Fruit fly (Drosophila melanogaster) whole organism, embryonic: Measurements from ENCODE around the gene Dhpr.

Source experiments
- CG10209 ChIP-seq: fragments of 200-800 bp; sonication (Bioruptor generic); optimal IDR thresholded peaks from 3 replicates; lab custom pipeline; 2017; ENCODE audit warnings: missing biosample characterization, mild to moderate bottlenecking, missing genetic modification characterization, missing genetic modification reagents
- CG10543 ChIP-seq: fragments of 200-800 bp; sonication (Bioruptor generic); optimal IDR thresholded peaks from 3 replicates; lab custom pipeline; 2017; ENCODE audit warnings: missing biosample characterization, mild to moderate bottlenecking, missing genetic modification characterization, moderate library complexity
- CG11247 ChIP-seq: fragments of 200-800 bp; sonication (Bioruptor generic); IDR thresholded peaks from 2 replicates; pipeline ENCODE4 v1.3.6; 2022; ENCODE audit warnings: missing biosample characterization, missing genetic modification characterization
- CG12071 ChIP-seq: fragments of 200-800 bp; sonication (Bioruptor generic); optimal IDR thresholded peaks from 3 replicates; lab custom pipeline; 2018; ENCODE audit warnings: missing biosample characterization, mild to moderate bottlenecking, missing genetic modification characterization
- CG16779 ChIP-seq: fragments of 200-800 bp; sonication (Bioruptor generic); IDR thresholded peaks from 2 replicates; pipeline ENCODE4 v1.3.6; 2022; ENCODE audit warnings: missing biosample characterization, missing genetic modification characterization
- CG16813 ChIP-seq: fragments of 200-800 bp; sonication (Bioruptor generic); IDR thresholded peaks from 3 replicates; pipeline ENCODE4 v1.3.6; 2022; ENCODE audit warnings: missing biosample characterization, missing genetic modification characterization; ENCODE audit not compliant: partially characterized antibody
- CG18011 ChIP-seq: fragments of 200-800 bp; sonication (Bioruptor generic); optimal IDR thresholded peaks from 2 replicates; lab custom pipeline; 2017; ENCODE audit warnings: missing biosample characterization, missing genetic modification characterization, mild to moderate bottlenecking, moderate library complexity, missing genotype
- CG3163 ChIP-seq: fragments of 200-800 bp; sonication (Bioruptor generic); optimal IDR thresholded peaks from 3 replicates; lab custom pipeline; 2016; ENCODE audit warnings: missing biosample characterization, missing genetic modification characterization
- CG32532 ChIP-seq: fragments of 200-800 bp; sonication (Bioruptor generic); IDR thresholded peaks from 2 replicates; pipeline ENCODE4 v1.3.6; 2022; ENCODE audit warnings: missing biosample characterization, missing genetic modification characterization
- CG34376 ChIP-seq: fragments of 200-800 bp; sonication (Bioruptor generic); optimal IDR thresholded peaks from 2 replicates; lab custom pipeline; 2018; ENCODE audit warnings: missing biosample characterization, mild to moderate bottlenecking, missing genetic modification characterization
- CG3847 ChIP-seq: fragments of 200-800 bp; sonication (Bioruptor generic); IDR thresholded peaks from 2 replicates; pipeline ENCODE4 v1.3.6; 2022; ENCODE audit warnings: missing biosample characterization, missing genetic modification characterization
- CG6654 ChIP-seq: fragments of 200-800 bp; sonication (Bioruptor generic); optimal IDR thresholded peaks from 2 replicates; lab custom pipeline; 2017; ENCODE audit warnings: missing biosample characterization, mild to moderate bottlenecking, missing genetic modification characterization
- CG7357 ChIP-seq: fragments of 200-800 bp; sonication (Bioruptor generic); IDR thresholded peaks from 3 replicates; pipeline ENCODE4 v1.3.6; 2022; ENCODE audit warnings: missing biosample characterization, missing genetic modification characterization
- CG7556 ChIP-seq: fragments of 200-800 bp; sonication (Bioruptor generic); optimal IDR thresholded peaks from 2 replicates; lab custom pipeline; 2017; ENCODE audit warnings: missing biosample characterization, mild to moderate bottlenecking, missing genetic modification characterization
- CG9437 ChIP-seq: fragments of 200-800 bp; sonication (Bioruptor generic); optimal IDR thresholded peaks from 2 replicates; lab custom pipeline; 2018; ENCODE audit warnings: missing biosample characterization, mild to moderate bottlenecking, missing genetic modification characterization
- CG9727 ChIP-seq: fragments of 200-800 bp; sonication (Bioruptor generic); optimal IDR thresholded peaks from 3 replicates; lab custom pipeline; 2017; ENCODE audit warnings: missing biosample characterization, mild to moderate bottlenecking, missing genetic modification characterization
- CG9797 ChIP-seq: fragments of 200-800 bp; sonication (Bioruptor generic); optimal IDR thresholded peaks from 3 replicates; lab custom pipeline; 2018; ENCODE audit warnings: missing biosample characterization, mild to moderate bottlenecking, missing genetic modification characterization
- D19A ChIP-seq: fragments of 200-800 bp; optimal IDR thresholded peaks from 3 replicates; lab custom pipeline; 2019; ENCODE audit warnings: missing biosample characterization, mild to moderate bottlenecking, missing genetic modification characterization, moderate library complexity
- Deaf1 ChIP-seq: fragments of 200-800 bp; optimal IDR thresholded peaks from 3 replicates; lab custom pipeline; 2019; ENCODE audit warnings: missing biosample characterization, mild to moderate bottlenecking, missing genetic modification characterization, moderate library complexity
- Dfd ChIP-seq, 2 experiments: fragments of >200 bp; optimal IDR thresholded peaks; 2 replicates each; lab custom pipeline; 2017; ENCODE audit warnings: missing biosample characterization in 2 of 2, missing genetic modification characterization in 2 of 2
- Dip2 ChIP-seq: fragments of 200-800 bp; sonication (Bioruptor generic); IDR thresholded peaks from 2 replicates; pipeline ENCODE4 v1.3.6; 2022; ENCODE audit warnings: missing biosample characterization, missing genetic modification characterization
- Fer2 ChIP-seq: fragments of 200-800 bp; sonication (Bioruptor generic); optimal IDR thresholded peaks from 2 replicates; lab custom pipeline; 2018; ENCODE audit warnings: missing biosample characterization, mild to moderate bottlenecking, missing genetic modification characterization, moderate library complexity
- Gug ChIP-seq: fragments of 200-800 bp; sonication (Bioruptor generic); IDR thresholded peaks from 4 replicates; pipeline ENCODE4 v1.3.6; 2022; ENCODE audit warnings: missing biosample characterization, missing genetic modification characterization
- Hand ChIP-seq: fragments of 200-800 bp; sonication (Bioruptor generic); optimal IDR thresholded peaks from 2 replicates; lab custom pipeline; 2017; ENCODE audit warnings: mild to moderate bottlenecking, missing biosample characterization, missing genetic modification reagents, missing genetic modification characterization
- Hey ChIP-seq: fragments of 200-800 bp; sonication (Bioruptor generic); optimal IDR thresholded peaks from 3 replicates; lab custom pipeline; 2018; ENCODE audit warnings: missing biosample characterization, mild to moderate bottlenecking, missing genetic modification characterization
- Myb ChIP-seq: fragments of 200-800 bp; sonication (Bioruptor generic); optimal IDR thresholded peaks from 2 replicates; lab custom pipeline; 2016; ENCODE audit warnings: missing biosample characterization, missing genetic modification characterization
- NfI ChIP-seq: fragments of 200-800 bp; sonication (Bioruptor generic); optimal IDR thresholded peaks from 3 replicates; lab custom pipeline; 2018; ENCODE audit warnings: missing biosample characterization, mild to moderate bottlenecking, missing genetic modification characterization, moderate library complexity
- Sry-β ChIP-seq: fragments of 200-800 bp; sonication (Bioruptor generic); optimal IDR thresholded peaks from 2 replicates; lab custom pipeline; 2018; ENCODE audit warnings: missing biosample characterization, mild to moderate bottlenecking, missing genetic modification characterization, moderate library complexity
- abd-A ChIP-seq: fragments of 200-800 bp; sonication (Bioruptor generic); optimal IDR thresholded peaks from 3 replicates; lab custom pipeline; 2019; ENCODE audit warnings: missing biosample characterization, mild to moderate bottlenecking, missing genetic modification characterization, moderate library complexity
- chinmo ChIP-seq: fragments of 200-800 bp; sonication (Bioruptor generic); IDR thresholded peaks from 4 replicates; pipeline ENCODE4 v1.3.6; 2022; ENCODE audit warnings: missing biosample characterization, missing genetic modification characterization; ENCODE audit not compliant: partially characterized antibody
- crp ChIP-seq, 2 experiments: fragments of 200-800 bp; sonication (Bioruptor generic); optimal IDR thresholded peaks; 2 replicates in 1 of 2; 3 replicates in 1 of 2; lab custom pipeline; 2017; ENCODE audit warnings: missing biosample characterization in 2 of 2, missing genetic modification characterization in 2 of 2, mild to moderate bottlenecking in 1 of 2, moderate library complexity in 1 of 2
- emc ChIP-seq: fragments of 200-800 bp; sonication (Bioruptor generic); optimal IDR thresholded peaks from 2 replicates; lab custom pipeline; 2016; ENCODE audit warnings: missing biosample characterization, missing genetic modification characterization
- exex ChIP-seq: fragments of 200-800 bp; sonication (Bioruptor generic); optimal IDR thresholded peaks from 4 replicates; lab custom pipeline; 2018; ENCODE audit warnings: missing biosample characterization, mild to moderate bottlenecking, missing genetic modification characterization, moderate library complexity
- ftz-f1 ChIP-seq: fragments of 200-800 bp; sonication (Bioruptor generic); optimal IDR thresholded peaks from 2 replicates; lab custom pipeline; 2016; ENCODE audit warnings: missing biosample characterization, missing genetic modification characterization
- grn ChIP-seq: fragments of 200-800 bp; sonication (Bioruptor generic); optimal IDR thresholded peaks from 3 replicates; lab custom pipeline; 2017; ENCODE audit warnings: missing biosample characterization, missing genetic modification characterization
- hkb ChIP-seq, 2 experiments: fragments of 200-800 bp in 1 of 2; fragments of >200 bp in 1 of 2; sonication (Bioruptor generic) in 1 of 2; IDR thresholded peaks in 1 of 2; optimal IDR thresholded peaks in 1 of 2; 2 replicates each; pipeline versions ENCODE4 v1.3.6 to Lab custom; 2017 to 2022; ENCODE audit warnings: missing biosample characterization in 1 of 2, missing genetic modification characterization in 1 of 2
- lmd ChIP-seq: fragments of 200-800 bp; sonication (Bioruptor generic); IDR thresholded peaks from 2 replicates; pipeline ENCODE4 v1.3.6; 2022; ENCODE audit warnings: missing biosample characterization, missing genetic modification characterization
- mirr ChIP-seq: fragments of 200-800 bp; sonication (Bioruptor generic); optimal IDR thresholded peaks from 3 replicates; lab custom pipeline; 2018; ENCODE audit warnings: missing biosample characterization, mild to moderate bottlenecking, missing genetic modification characterization
- nerfin-2 ChIP-seq: fragments of 200-800 bp; sonication (Bioruptor generic); IDR thresholded peaks from 2 replicates; pipeline ENCODE4 v1.3.6; 2022; ENCODE audit warnings: missing biosample characterization, missing genetic modification characterization; ENCODE audit not compliant: partially characterized antibody
- nmo ChIP-seq: fragments of 200-800 bp; sonication (Bioruptor generic); optimal IDR thresholded peaks from 2 replicates; lab custom pipeline; 2018; ENCODE audit warnings: missing biosample characterization, mild to moderate bottlenecking, missing genetic modification characterization, moderate library complexity
- sens ChIP-seq: fragments of 200-800 bp; sonication (Bioruptor generic); peaks from one replicate; lab custom pipeline; 2016; ENCODE audit warnings: missing biosample characterization, missing genetic modification characterization
- sima ChIP-seq: fragments of 200-800 bp; sonication (Bioruptor generic); optimal IDR thresholded peaks from 2 replicates; lab custom pipeline; 2016; ENCODE audit warnings: missing biosample characterization, missing genetic modification characterization
- sisA ChIP-seq: fragments of 200-800 bp; sonication (Bioruptor generic); IDR thresholded peaks from 2 replicates; pipeline ENCODE4 v1.3.6; 2022; ENCODE audit warnings: missing biosample characterization, missing genetic modification characterization
- so ChIP-seq: fragments of 200-800 bp; sonication (Bioruptor generic); IDR thresholded peaks from 3 replicates; pipeline ENCODE4 v1.3.6; 2022; ENCODE audit warnings: missing biosample characterization, missing genetic modification characterization
- sqz ChIP-seq: fragments of 200-800 bp; sonication (Bioruptor generic); optimal IDR thresholded peaks from 3 replicates; lab custom pipeline; 2018; ENCODE audit warnings: missing biosample characterization, mild to moderate bottlenecking, missing genetic modification characterization
- sug ChIP-seq: fragments of 200-800 bp; optimal IDR thresholded peaks from 2 replicates; lab custom pipeline; 2019; ENCODE audit warnings: missing biosample characterization, mild to moderate bottlenecking, missing genetic modification characterization, moderate library complexity
- zen ChIP-seq: fragments of 200-800 bp; sonication (Bioruptor generic); optimal IDR thresholded peaks from 3 replicates; lab custom pipeline; 2018; ENCODE audit warnings: missing biosample characterization, mild to moderate bottlenecking, missing genetic modification characterization, moderate library complexity

Gene Dhpr

dm6 chr3L:9092356-9093103, 41.8 kb upstream of the Dhpr start, which contains the start of gene CG32032 (continued):
- peak; percentile 10 for TF ChIP-seq nmo
- no peak for TF ChIP-seq Dfd (GFP tag; optimal IDR thresholded peaks at IDR 0.05; lab: Kevin White, UChicago)
- TF ChIP-seq zen (tag; lab: Kevin White, UChicago): no peak
- no peak for TF ChIP-seq CG6654 (GFP tag; lab: Kevin White, UChicago)
- 0 out of 2 replicates have a peak, but pooled peaks have one; percentile 44 for TF ChIP-seq CG16779 (GFP tag; lab: Robert Waterston, UW)
- TF ChIP-seq lmd (GFP tag; lab: Robert Waterston, UW): peak; percentile 27; the same call in 1 of the 2 replicates

dm6 chr3L:9094980-9095425, 39.4 kb upstream of the Dhpr start:
- TF ChIP-seq CG18011 (GFP tag; lab: Kevin White, UChicago) (no peak), CG3163 (no peak), abd-A (tag; lab: Kevin White, UChicago) (no peak), Gug (no peak), CG11247 (GFP tag; lab: Robert Waterston, UW) (no peak), sima (GFP tag; lab: Kevin White, UChicago) (no peak), CG3847 (GFP tag; lab: Robert Waterston, UW) (no peak), chinmo (0 out of 4 replicates have a peak, but pooled peaks have one; percentile 48), ftz-f1 (GFP tag; lab: Kevin White, UChicago) (peak; percentile 66), Hey (tag; lab: Kevin White, UChicago) (peak; percentile 96), so (peak; percentile 68; the same call in 2 of the 3 replicates), Sry-β (GFP tag; lab: Kevin White, UChicago) (no peak), crp (GFP tag; optimal IDR thresholded peaks at IDR 0.05; lab: Kevin White, UChicago) (no peak), hkb (optimal IDR thresholded peaks at IDR 0.05; lab: Kevin White, UChicago) (no peak), hkb (GFP tag; IDR thresholded peaks at IDR 0.05; lab: Robert Waterston, UW) (0 out of 2 replicates have a peak, but pooled peaks have one; percentile 15), grn (GFP tag; lab: Kevin White, UChicago) (peak; percentile 86), CG32532 (GFP tag; lab: Robert Waterston, UW) (no peak), exex (tag; lab: Kevin White, UChicago) (peak; percentile 52), CG7357 (GFP tag; lab: Robert Waterston, UW) (no peak), Myb (GFP tag; lab: Kevin White, UChicago) (peak; percentile 71), mirr (GFP tag; lab: Kevin White, UChicago) (peak; percentile 95), sisA (GFP tag; lab: Robert Waterston, UW) (no peak), Hand (GFP tag; lab: Kevin White, UChicago) (no peak), CG16813 (no peak), Fer2 (tag; lab: Kevin White, UChicago) (no peak), D19A (tag; lab: Kevin White, UChicago) (no peak), CG10543 (GFP tag; lab: Kevin White, UChicago) (peak; percentile 25), CG12071 (GFP tag; lab: Kevin White, UChicago) (peak; percentile 36), emc (GFP tag; lab: Kevin White, UChicago) (no peak), CG7556 (GFP tag; lab: Kevin White, UChicago) (no peak), NfI (no peak), sqz (GFP tag; lab: Kevin White, UChicago) (peak; percentile 76), CG34376 (GFP tag; lab: Kevin White, UChicago) (peak; percentile 65), Deaf1 (tag; lab: Kevin White, UChicago) (peak; percentile 7), nerfin-2 (GFP tag; lab: Robert Waterston, UW) (no peak), Dip2 (GFP tag; lab: Robert Waterston, UW) (no peak), CG9797 (GFP tag; lab: Kevin White, UChicago) (no peak), sens (GFP tag; lab: Kevin White, UChicago) (peak; percentile 11), CG10209 (GFP tag; lab: Kevin White, UChicago) (no peak), sug (tag; lab: Kevin White, UChicago) (peak; percentile 33), CG9727 (GFP tag; lab: Kevin White, UChicago) (peak; percentile 59), CG9437 (peak; percentile 36)
